Fruit fly (Drosophila melanogaster) Kc167 (cell line): Measurements from ENCODE around the gene CG5104.

Experiments
- Myc ChIP-seq: fragments of >200 bp; optimal IDR thresholded peaks from 2 replicates; lab custom pipeline; 2017; ENCODE audit warnings: missing external identifiers
- h ChIP-seq: fragments of >200 bp; optimal IDR thresholded peaks from 3 replicates; lab custom pipeline; 2018; ENCODE audit warnings: missing external identifiers
- insv ChIP-seq: fragments of >200 bp; optimal IDR thresholded peaks from 3 replicates; lab custom pipeline; 2018; ENCODE audit warnings: missing external identifiers
- psq ChIP-seq: fragments of >200 bp; optimal IDR thresholded peaks from 2 replicates; lab custom pipeline; 2017; ENCODE audit warnings: missing external identifiers

DNA sequence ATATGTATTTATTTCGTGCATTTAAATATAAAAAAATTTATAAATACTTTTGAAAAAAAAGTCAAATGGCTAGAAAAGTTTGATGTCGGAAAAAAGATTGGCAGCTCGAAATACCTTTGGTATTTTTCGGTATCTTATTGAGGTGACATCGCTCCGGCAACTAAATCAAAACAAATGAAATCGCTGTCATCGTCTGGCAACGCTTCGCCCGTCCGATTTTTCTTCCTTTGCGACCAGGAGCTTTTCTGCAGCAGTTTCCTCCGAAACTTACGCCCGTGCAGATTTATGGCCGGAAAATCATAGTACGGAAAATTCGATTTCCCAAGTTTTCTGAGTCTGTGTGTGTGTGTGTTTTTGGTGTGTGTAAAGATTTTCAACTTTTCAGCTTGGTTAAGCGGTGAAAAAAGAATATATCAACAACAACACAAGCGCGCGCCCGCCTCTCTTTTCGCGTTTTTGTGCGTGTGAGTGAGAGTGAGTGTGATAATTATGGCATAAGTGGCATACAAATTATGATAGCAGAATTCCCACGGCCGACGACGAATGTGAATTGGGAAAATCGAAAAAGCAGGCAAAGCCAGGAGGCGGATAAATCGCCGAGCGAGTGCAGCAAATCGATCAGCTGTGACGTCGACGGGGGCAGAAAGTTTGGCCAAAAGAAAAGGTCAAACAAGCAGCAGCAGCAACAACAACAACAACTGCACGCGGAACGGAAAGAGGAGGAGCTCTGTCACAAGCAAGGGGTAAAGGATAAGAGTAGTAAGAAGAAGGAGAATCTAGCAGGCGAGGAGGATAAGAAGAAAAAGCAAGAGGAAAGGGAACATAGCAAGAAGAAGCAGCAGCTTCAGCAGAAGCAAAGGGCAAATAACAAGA is 23.4 kb upstream of the CG5104 start, which contains the start of gene CG32425:
- TF ChIP-seq psq (lab: Kevin White, UChicago) (no peak), insv (no peak), h (lab: Kevin White, UChicago) (no peak), Myc (lab: Kevin White, UChicago) (no peak)
